Fruit fly (Drosophila melanogaster) whole organism, embryonic: ENCODE data around the gene RpL24-like.

Source experiments
- ATbp ChIP-seq: fragments of 200-800 bp; sonication (Bioruptor generic); optimal IDR thresholded peaks from 2 replicates; lab custom pipeline; 2017; ENCODE audit warnings: missing biosample characterization, mild to moderate bottlenecking, missing genetic modification characterization, missing genetic modification reagents
- B-H2 ChIP-seq: fragments of 200-800 bp; sonication (Bioruptor generic); optimal IDR thresholded peaks from 2 replicates; lab custom pipeline; 2018; ENCODE audit warnings: missing biosample characterization, mild to moderate bottlenecking, missing genetic modification characterization
- Bteb2 ChIP-seq: fragments of 200-800 bp; sonication (Bioruptor generic); optimal IDR thresholded peaks from 2 replicates; lab custom pipeline; 2016; ENCODE audit warnings: missing biosample characterization, missing genetic modification characterization
- CG10267 ChIP-seq: fragments of 200-800 bp; sonication (Bioruptor generic); optimal IDR thresholded peaks from 2 replicates; lab custom pipeline; 2018; ENCODE audit warnings: missing biosample characterization, mild to moderate bottlenecking, missing genetic modification characterization, moderate library complexity
- CG10543 ChIP-seq: fragments of 200-800 bp; sonication (Bioruptor generic); optimal IDR thresholded peaks from 3 replicates; lab custom pipeline; 2017; ENCODE audit warnings: missing biosample characterization, mild to moderate bottlenecking, missing genetic modification characterization, moderate library complexity
- CG10654 ChIP-seq: fragments of 200-800 bp; sonication (Bioruptor generic); optimal IDR thresholded peaks from 2 replicates; lab custom pipeline; 2016; ENCODE audit warnings: missing biosample characterization, missing genetic modification characterization
- CG12659 ChIP-seq: fragments of 200-800 bp; sonication (Bioruptor generic); optimal IDR thresholded peaks from 3 replicates; lab custom pipeline; 2017; ENCODE audit warnings: mild to moderate bottlenecking, missing biosample characterization, missing genetic modification reagents, missing genetic modification characterization
- CG13624 ChIP-seq: fragments of 200-800 bp; sonication (Bioruptor generic); optimal IDR thresholded peaks from 2 replicates; lab custom pipeline; 2016; ENCODE audit warnings: missing biosample characterization, missing genetic modification characterization
- CG15514 ChIP-seq: fragments of 200-800 bp; sonication (Bioruptor generic); optimal IDR thresholded peaks from 3 replicates; lab custom pipeline; 2017; ENCODE audit warnings: missing biosample characterization, missing genetic modification characterization, mild to moderate bottlenecking, moderate library complexity, missing genetic modification reagents
- CG2120 ChIP-seq: fragments of 200-800 bp; sonication (Bioruptor generic); optimal IDR thresholded peaks from 3 replicates; lab custom pipeline; 2016; ENCODE audit warnings: missing biosample characterization, missing genetic modification characterization
- CG2889 ChIP-seq: fragments of 200-800 bp; sonication (Bioruptor generic); IDR thresholded peaks from 3 replicates; pipeline ENCODE4 v1.3.6; 2022; ENCODE audit warnings: missing biosample characterization, missing genetic modification characterization
- CG30431 ChIP-seq: fragments of 200-800 bp; sonication (Bioruptor generic); optimal IDR thresholded peaks from 2 replicates; lab custom pipeline; 2017; ENCODE audit warnings: missing biosample characterization, missing genetic modification characterization
- CG32767 ChIP-seq: fragments of 200-800 bp; sonication (Bioruptor generic); IDR thresholded peaks from 2 replicates; pipeline ENCODE4 v1.3.6; 2022; ENCODE audit warnings: missing biosample characterization, missing genetic modification characterization
- CG43689 ChIP-seq: fragments of 200-800 bp; sonication (Bioruptor generic); IDR thresholded peaks from 2 replicates; pipeline ENCODE4 v1.3.6; 2022; ENCODE audit warnings: missing biosample characterization, missing genetic modification characterization
- CG5953 ChIP-seq: fragments of 200-800 bp; sonication (Bioruptor generic); IDR thresholded peaks from 2 replicates; pipeline ENCODE4 v1.3.6; 2022; ENCODE audit warnings: missing biosample characterization, missing genetic modification characterization
- CG7963 ChIP-seq: fragments of 200-800 bp; sonication (Bioruptor generic); IDR thresholded peaks from 3 replicates; pipeline ENCODE4 v1.3.6; 2022; ENCODE audit warnings: missing biosample characterization, missing genetic modification characterization; ENCODE audit not compliant: partially characterized antibody
- CG8359 ChIP-seq: fragments of 200-800 bp; sonication (Bioruptor generic); optimal IDR thresholded peaks from 2 replicates; lab custom pipeline; 2017; ENCODE audit warnings: missing biosample characterization, mild to moderate bottlenecking, missing genetic modification characterization, borderline replicate concordance
- CG9727 ChIP-seq: fragments of 200-800 bp; sonication (Bioruptor generic); optimal IDR thresholded peaks from 3 replicates; lab custom pipeline; 2017; ENCODE audit warnings: missing biosample characterization, mild to moderate bottlenecking, missing genetic modification characterization
- Dp ChIP-seq: fragments of 200-800 bp; sonication (Bioruptor generic); optimal IDR thresholded peaks from 2 replicates; lab custom pipeline; 2018; ENCODE audit warnings: missing biosample characterization, mild to moderate bottlenecking, missing genetic modification characterization, moderate library complexity
- E2f2 ChIP-seq: fragments of 200-800 bp; sonication (Bioruptor generic); IDR thresholded peaks from 2 replicates; pipeline ENCODE4 v1.3.6; 2022; ENCODE audit warnings: missing biosample characterization, missing genetic modification characterization
- Fer1 ChIP-seq: fragments of 200-800 bp; sonication (Bioruptor generic); optimal IDR thresholded peaks from 2 replicates; lab custom pipeline; 2017; ENCODE audit warnings: missing biosample characterization, mild to moderate bottlenecking, missing genetic modification characterization
- HLH4C ChIP-seq: fragments of 200-800 bp; sonication (Bioruptor generic); IDR thresholded peaks from 3 replicates; pipeline ENCODE4 v1.3.6; 2022; ENCODE audit warnings: missing biosample characterization, missing genetic modification characterization; ENCODE audit not compliant: partially characterized antibody
- HmgZ ChIP-seq: fragments of 200-800 bp; sonication (Bioruptor generic); optimal IDR thresholded peaks from 2 replicates; lab custom pipeline; 2018; ENCODE audit warnings: missing biosample characterization, mild to moderate bottlenecking, missing genetic modification characterization
- MBD-R2 ChIP-seq: fragments of 200-800 bp; sonication (Bioruptor generic); IDR thresholded peaks from 2 replicates; pipeline ENCODE4 v1.3.6; 2022; ENCODE audit warnings: missing biosample characterization, missing genetic modification characterization
- MESR4 ChIP-seq: fragments of 200-800 bp; sonication (Bioruptor generic); optimal IDR thresholded peaks from 2 replicates; lab custom pipeline; 2018; ENCODE audit warnings: missing biosample characterization, mild to moderate bottlenecking, missing genetic modification characterization, moderate library complexity
- Max ChIP-seq: fragments of 200-800 bp; sonication (Bioruptor generic); optimal IDR thresholded peaks from 2 replicates; lab custom pipeline; 2016; ENCODE audit warnings: missing biosample characterization, mild to moderate bottlenecking, missing genetic modification characterization
- Med ChIP-seq: fragments of 200-800 bp; sonication (Bioruptor generic); peaks from one replicate; lab custom pipeline; 2016; ENCODE audit warnings: missing biosample characterization, missing genetic modification characterization, mild to moderate bottlenecking, inconsistent platforms, moderate library complexity
- Ptx1 ChIP-seq: fragments of 200-800 bp; sonication (Bioruptor generic); IDR thresholded peaks from 2 replicates; pipeline ENCODE4 v1.3.6; 2022; ENCODE audit warnings: missing biosample characterization, missing genetic modification characterization
- Ravus ChIP-seq: fragments of 200-800 bp; sonication (Bioruptor generic); IDR thresholded peaks from 2 replicates; pipeline ENCODE4 v1.3.6; 2022; ENCODE audit warnings: missing biosample characterization, missing genetic modification characterization
- Rfx ChIP-seq: fragments of 200-800 bp; sonication (Bioruptor generic); IDR thresholded peaks from 2 replicates; pipeline ENCODE4 v1.3.6; 2022; ENCODE audit warnings: missing biosample characterization, missing genetic modification characterization
- Six4 ChIP-seq: fragments of 200-800 bp; sonication (Bioruptor generic); optimal IDR thresholded peaks from 2 replicates; lab custom pipeline; 2016; ENCODE audit warnings: missing biosample characterization, missing genetic modification characterization
- Sox102F ChIP-seq: fragments of 200-800 bp; sonication (Bioruptor generic); optimal IDR thresholded peaks from 2 replicates; lab custom pipeline; 2018; ENCODE audit warnings: missing biosample characterization, mild to moderate bottlenecking, missing genetic modification characterization, moderate library complexity
- Taf1 ChIP-seq: fragments of 200-800 bp; sonication (Bioruptor generic); IDR thresholded peaks from 2 replicates; pipeline ENCODE4 v1.3.6; 2022; ENCODE audit warnings: missing biosample characterization, missing genetic modification characterization
- Usf ChIP-seq: fragments of 200-800 bp; sonication (Bioruptor generic); optimal IDR thresholded peaks from 2 replicates; lab custom pipeline; 2017; ENCODE audit warnings: missing genotype, missing biosample characterization, missing genetic modification characterization
- YL-1 ChIP-seq: fragments of 200-800 bp; sonication (Bioruptor generic); optimal IDR thresholded peaks from 3 replicates; lab custom pipeline; 2017; ENCODE audit warnings: missing biosample characterization, mild to moderate bottlenecking, missing genetic modification characterization
- chinmo ChIP-seq: fragments of 200-800 bp; sonication (Bioruptor generic); IDR thresholded peaks from 4 replicates; pipeline ENCODE4 v1.3.6; 2022; ENCODE audit warnings: missing biosample characterization, missing genetic modification characterization; ENCODE audit not compliant: partially characterized antibody
- cwo ChIP-seq: fragments of 200-800 bp; sonication (Bioruptor generic); optimal IDR thresholded peaks from 3 replicates; lab custom pipeline; 2017; ENCODE audit warnings: missing biosample characterization, missing genetic modification characterization, mild to moderate bottlenecking, moderate library complexity, missing genetic modification reagents
- esg ChIP-seq: fragments of 200-800 bp; sonication (Bioruptor generic); conservative IDR thresholded peaks from 2 replicates; pipeline ENCODE4 v1.3.6; 2022; ENCODE audit warnings: missing biosample characterization, missing genetic modification characterization
- knrl ChIP-seq: fragments of 200-800 bp; sonication (Bioruptor generic); IDR thresholded peaks from 3 replicates; pipeline ENCODE4 v1.3.6; 2022; ENCODE audit warnings: missing biosample characterization, missing genetic modification characterization; ENCODE audit not compliant: partially characterized antibody
- lilli ChIP-seq: fragments of 200-800 bp; sonication (Bioruptor generic); optimal IDR thresholded peaks from 3 replicates; lab custom pipeline; 2016; ENCODE audit warnings: missing biosample characterization, missing genetic modification characterization
- nerfin-1 ChIP-seq: fragments of 200-800 bp; sonication (Bioruptor generic); optimal IDR thresholded peaks from 3 replicates; lab custom pipeline; 2019; ENCODE audit warnings: missing biosample characterization, mild to moderate bottlenecking, missing genetic modification characterization, moderate library complexity
- odd ChIP-seq: fragments of 200-800 bp; sonication (Bioruptor generic); optimal IDR thresholded peaks from 2 replicates; lab custom pipeline; 2017; ENCODE audit warnings: missing biosample characterization, mild to moderate bottlenecking, missing genetic modification characterization
- pzg ChIP-seq: fragments of 200-800 bp; sonication (Bioruptor generic); optimal IDR thresholded peaks from 3 replicates; lab custom pipeline; 2018; ENCODE audit warnings: missing biosample characterization, mild to moderate bottlenecking, missing genetic modification characterization, moderate library complexity
- schlank ChIP-seq: fragments of 200-800 bp; sonication (Bioruptor generic); optimal IDR thresholded peaks from 2 replicates; lab custom pipeline; 2018; ENCODE audit warnings: missing biosample characterization, mild to moderate bottlenecking, missing genetic modification characterization
- seq ChIP-seq: fragments of 200-800 bp; sonication (Bioruptor generic); IDR thresholded peaks from 2 replicates; pipeline ENCODE4 v1.3.6; 2022; ENCODE audit warnings: missing biosample characterization, missing genetic modification characterization
- slbo ChIP-seq: fragments of 200-800 bp; sonication (Bioruptor generic); IDR thresholded peaks from 2 replicates; pipeline ENCODE4 v1.3.6; 2022; ENCODE audit warnings: missing biosample characterization, missing genetic modification characterization
- sob ChIP-seq: fragments of 200-800 bp; sonication (Bioruptor generic); IDR thresholded peaks from 2 replicates; pipeline ENCODE4 v1.3.6; 2022; ENCODE audit warnings: missing biosample characterization, missing genetic modification characterization
- sr ChIP-seq: fragments of 200-800 bp; sonication (Bioruptor generic); IDR thresholded peaks from 3 replicates; pipeline ENCODE4 v1.3.6; 2022; ENCODE audit warnings: missing biosample characterization, missing genetic modification characterization
- tx ChIP-seq: fragments of 200-800 bp; sonication (Bioruptor generic); optimal IDR thresholded peaks from 2 replicates; lab custom pipeline; 2016; ENCODE audit warnings: missing biosample characterization, missing genetic modification characterization
- usp ChIP-seq: fragments of >200 bp; optimal IDR thresholded peaks from 2 replicates; lab custom pipeline; 2017; ENCODE audit warnings: missing biosample characterization, missing genetic modification characterization
- wdn ChIP-seq: fragments of 200-800 bp; sonication (Bioruptor generic); IDR thresholded peaks from 2 replicates; pipeline ENCODE4 v1.3.6; 2022; ENCODE audit warnings: missing biosample characterization, missing genetic modification characterization

Gene RpL24-like

DNA sequence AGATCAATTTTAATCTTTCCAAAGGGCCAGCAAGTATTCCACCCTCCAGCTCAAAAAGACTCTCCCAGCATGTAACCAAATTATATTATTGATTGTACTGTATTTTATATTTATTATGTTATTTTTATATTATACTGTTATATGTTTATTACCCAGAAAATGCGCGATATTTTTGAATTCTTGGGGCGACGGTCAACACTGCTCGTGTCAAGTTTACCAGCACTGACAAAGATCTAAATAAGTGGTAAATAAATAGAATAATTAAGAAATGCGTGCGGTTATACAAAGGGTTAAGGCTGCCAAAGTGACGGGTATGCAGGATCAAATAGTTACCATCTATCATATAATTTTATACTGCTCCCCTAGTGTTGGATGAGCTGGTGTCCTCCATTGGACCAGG, 1.6 kb downstream of the RpL24-like start, which contains the start of gene Dtd:
TSS of gene Dtd (plus strand) at position 248 of the 400 bp plus-strand sequence.
- TF ChIP-seq B-H2: peak; percentile 28
- TF ChIP-seq wdn (GFP tag; lab: Robert Waterston, UW): no peak
- TF ChIP-seq Fer1: peak; percentile 21
- peak; percentile 30 for TF ChIP-seq CG2120 (GFP tag; lab: Kevin White, UChicago)
- TF ChIP-seq HLH4C (GFP tag; lab: Robert Waterston, UW): 0 out of 3 replicates have a peak, but pooled peaks have one; percentile 24
- TF ChIP-seq YL-1: peak; percentile 7
- TF ChIP-seq CG10267: peak; percentile 73
- no peak for TF ChIP-seq Ravus
- TF ChIP-seq chinmo (GFP tag; lab: Robert Waterston, UW): 0 out of 4 replicates have a peak, but pooled peaks have one; percentile 22
- peak; percentile 24 for TF ChIP-seq HmgZ
- peak; percentile 16; the same call in 1 of the 2 replicates for TF ChIP-seq Taf1 (GFP tag; lab: Robert Waterston, UW)
- TF ChIP-seq MBD-R2 (GFP tag; lab: Robert Waterston, UW): peak; percentile 41; the same call in 1 of the 2 replicates
- TF ChIP-seq CG8359 (GFP tag; lab: Kevin White, UChicago): no peak
- no peak for TF ChIP-seq Usf
- peak; percentile 86 for TF ChIP-seq E2f2 (GFP tag; lab: Robert Waterston, UW)
- TF ChIP-seq CG12659 (GFP tag; lab: Kevin White, UChicago): peak; percentile 24
- TF ChIP-seq Dp (GFP tag; lab: Kevin White, UChicago): peak; percentile 85
- TF ChIP-seq CG10654 (GFP tag; lab: Kevin White, UChicago): no peak
- peak; percentile 71 for TF ChIP-seq Med (GFP tag; lab: Kevin White, UChicago)
- no peak for TF ChIP-seq sr (GFP tag; lab: Robert Waterston, UW)
- TF ChIP-seq sob: 0 out of 2 replicates have a peak, but pooled peaks have one; percentile 8
- TF ChIP-seq pzg (GFP tag; lab: Kevin White, UChicago): peak; percentile 25
- TF ChIP-seq MESR4 (GFP tag; lab: Kevin White, UChicago): peak; percentile 27
- no peak for TF ChIP-seq CG5953 (GFP tag; lab: Robert Waterston, UW)
- TF ChIP-seq CG15514 (GFP tag; lab: Kevin White, UChicago): peak; percentile 1
- peak; percentile 16 for TF ChIP-seq lilli
- no peak for TF ChIP-seq odd (GFP tag; lab: Kevin White, UChicago)
- no peak for TF ChIP-seq CG32767 (GFP tag; lab: Robert Waterston, UW)
- no peak for TF ChIP-seq CG9727 (GFP tag; lab: Kevin White, UChicago)
- TF ChIP-seq, all 482 proteins: peak for 19

DNA sequence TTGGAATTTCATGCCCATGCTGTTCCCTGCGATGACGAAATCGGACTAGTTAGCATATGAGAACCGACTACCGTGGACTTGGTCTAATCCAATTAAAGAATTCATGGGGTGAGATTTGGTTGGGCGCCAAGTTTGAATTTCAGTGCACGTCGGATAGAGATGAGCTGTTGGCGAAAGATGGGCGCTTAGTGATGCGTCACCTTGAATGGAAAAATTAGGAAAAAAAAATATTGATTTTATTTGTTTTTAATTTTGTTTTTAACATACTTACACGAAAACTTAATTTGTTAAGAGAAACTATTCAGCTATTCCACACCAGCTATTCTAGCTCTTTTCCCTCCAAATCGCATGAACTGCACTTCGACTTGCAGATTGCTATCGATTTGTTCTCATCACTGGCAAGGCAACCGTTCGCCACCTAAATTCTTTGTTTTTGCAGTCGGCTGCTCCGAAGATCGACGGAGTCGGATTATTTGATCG, 9.7 kb downstream of the RpL24-like start, which contains the start of the genes ninaG and Sptz:
TSS of gene ninaG (minus strand) at position 51 of the 480 bp plus-strand sequence.
TSS of gene Sptz (plus strand) at position 450 of the 480 bp plus-strand sequence.
- TF ChIP-seq Ptx1 (GFP tag; lab: Robert Waterston, UW): peak; percentile 98
- peak; percentile 91 for TF ChIP-seq CG30431
- peak; percentile 92 for TF ChIP-seq Sox102F (GFP tag; lab: Kevin White, UChicago)
- TF ChIP-seq seq (GFP tag; lab: Robert Waterston, UW): peak; percentile 86
- peak; percentile 84 for TF ChIP-seq nerfin-1 (tag; lab: Kevin White, UChicago)
- peak; percentile 73 for TF ChIP-seq schlank (tag; lab: Kevin White, UChicago)
- no peak for TF ChIP-seq ATbp (GFP tag; lab: Kevin White, UChicago)
- no peak for TF ChIP-seq CG7963
- peak; percentile 98 for TF ChIP-seq Rfx (GFP tag; lab: Robert Waterston, UW)
- peak; percentile 92 for TF ChIP-seq CG2889 (GFP tag; lab: Robert Waterston, UW)
- TF ChIP-seq tx (GFP tag; lab: Kevin White, UChicago): peak; percentile 94
- peak; percentile 78 for TF ChIP-seq cwo (GFP tag; lab: Kevin White, UChicago)
- TF ChIP-seq CG43689 (GFP tag; lab: Robert Waterston, UW): peak; percentile 83
- TF ChIP-seq CG10543: peak; percentile 76
- peak; percentile 93 for TF ChIP-seq E2f2 (GFP tag; lab: Robert Waterston, UW)
- TF ChIP-seq knrl (GFP tag; lab: Robert Waterston, UW): peak; percentile 63
- TF ChIP-seq usp: no peak
- peak; percentile 97 for TF ChIP-seq slbo (GFP tag; lab: Robert Waterston, UW)
- peak; percentile 91 for TF ChIP-seq Six4
- peak; percentile 95 for TF ChIP-seq Max (GFP tag; lab: Kevin White, UChicago)
- TF ChIP-seq esg: peak; percentile 96
- TF ChIP-seq Bteb2 (GFP tag; lab: Kevin White, UChicago): peak; percentile 89
- peak; percentile 95 for TF ChIP-seq CG13624
